Worm (Caenorhabditis elegans) whole organism, midembryonic: Measurements from ENCODE around the gene Y42G9A.3.

Experiments
- cog-1 ChIP-seq: sonication (generic microtip); optimal IDR thresholded peaks from 2 replicates; lab custom pipeline; 2016; ENCODE audit warnings: missing genetic modification characterization, missing compliant biosample characterization
- klf-2 ChIP-seq: fragments of 200-800 bp; sonication (Bioruptor generic); conservative IDR thresholded peaks from 2 replicates; pipeline ENCODE4 v1.3.6; 2022; ENCODE audit warnings: missing genetic modification reagents, missing genetic modification characterization, missing compliant biosample characterization

- TF ChIP-seq klf-2 (GFP tag; lab: Robert Waterston, UW) = no peak
- TF ChIP-seq cog-1 = no peak
These were observed 33.0 kb downstream of the Y42G9A.3 start for ce11 chrIII:6179062-6179461.
